Worm (Caenorhabditis elegans) whole organism, young adult: ENCODE measurements around the gene ztf-1.

Source experiments
- B0019.2 ChIP-seq: fragments of 200-800 bp; sonication (Bioruptor generic); conservative IDR thresholded peaks from 2 replicates; pipeline ENCODE4 v1.3.6; 2022; ENCODE audit warnings: missing genetic modification reagents, missing genetic modification characterization, missing compliant biosample characterization
- C06A6.2 ChIP-seq: fragments of 200-800 bp; sonication (Bioruptor generic); conservative IDR thresholded peaks from 2 replicates; pipeline ENCODE4 v1.3.6; 2022; ENCODE audit warnings: missing genetic modification characterization, missing compliant biosample characterization
- D2030.7 ChIP-seq: fragments of 200-800 bp; sonication (Bioruptor generic); IDR thresholded peaks from 2 replicates; pipeline ENCODE4 v1.3.6; 2022; ENCODE audit warnings: missing genetic modification reagents, missing genetic modification characterization, missing compliant biosample characterization
- F33H1.4 ChIP-seq: fragments of 200-800 bp; sonication (Bioruptor generic); IDR thresholded peaks from 2 replicates; pipeline ENCODE4 v1.3.6; 2022; ENCODE audit warnings: missing genetic modification reagents, missing genetic modification characterization, missing compliant biosample characterization
- F49E8.2 ChIP-seq: sonication (generic microtip); optimal IDR thresholded peaks from 3 replicates; lab custom pipeline; 2017; ENCODE audit warnings: missing genetic modification characterization, mild to moderate bottlenecking, missing compliant biosample characterization, antibody characterized with exemption, moderate library complexity; ENCODE audit not compliant: insufficient read depth
- F52B5.7 ChIP-seq: sonication (generic microtip); optimal IDR thresholded peaks from 2 replicates; lab custom pipeline; 2016; ENCODE audit warnings: mild to moderate bottlenecking, missing genetic modification characterization, missing compliant biosample characterization
- F55B11.4 ChIP-seq: sonication (generic microtip); optimal IDR thresholded peaks from 2 replicates; lab custom pipeline; 2016; ENCODE audit warnings: missing compliant biosample characterization, missing genetic modification characterization, borderline replicate concordance; ENCODE audit not compliant: insufficient read depth
- Y53G8AR.9 ChIP-seq: fragments of 200-800 bp; sonication (Bioruptor generic); conservative IDR thresholded peaks from 2 replicates; pipeline ENCODE4 v1.3.6; 2022; ENCODE audit warnings: missing genetic modification reagents, missing genetic modification characterization, missing compliant biosample characterization
- Y95B8A.8 ChIP-seq: fragments of 200-800 bp; sonication (Bioruptor generic); IDR thresholded peaks from 2 replicates; pipeline ENCODE4 v1.3.6; 2022; ENCODE audit warnings: missing genetic modification reagents, missing genetic modification characterization, missing compliant biosample characterization
- attf-3 ChIP-seq: fragments of 200-800 bp; sonication (Bioruptor generic); conservative IDR thresholded peaks from 2 replicates; pipeline ENCODE4 v1.3.6; 2022; ENCODE audit warnings: missing genetic modification reagents, missing genetic modification characterization, missing compliant biosample characterization
- bed-1 ChIP-seq: fragments of 200-800 bp; sonication (Bioruptor generic); IDR thresholded peaks from 2 replicates; pipeline ENCODE4 v1.3.6; 2022; ENCODE audit warnings: missing genetic modification reagents, missing genetic modification characterization, missing compliant biosample characterization
- ceh-27 ChIP-seq: fragments of 200-800 bp; sonication (Bioruptor generic); optimal IDR thresholded peaks from 2 replicates; lab custom pipeline; 2018; ENCODE audit warnings: mild to moderate bottlenecking, missing genetic modification characterization, moderate library complexity, missing compliant biosample characterization
- ceh-79 ChIP-seq: sonication (generic microtip); optimal IDR thresholded peaks from 2 replicates; lab custom pipeline; 2017; ENCODE audit warnings: mild to moderate bottlenecking, missing genetic modification characterization, missing compliant biosample characterization
- ceh-91 ChIP-seq: fragments of 200-800 bp; sonication (Bioruptor generic); IDR thresholded peaks from 2 replicates; pipeline ENCODE4 v1.3.6; 2022; ENCODE audit warnings: missing genetic modification reagents, missing genetic modification characterization, missing compliant biosample characterization
- chd-7 ChIP-seq: sonication (generic microtip); optimal IDR thresholded peaks from 2 replicates; lab custom pipeline; 2016; ENCODE audit warnings: mild to moderate bottlenecking, missing genetic modification characterization, moderate library complexity, missing compliant biosample characterization
- hlh-26 ChIP-seq: fragments of 200-800 bp; sonication (Bioruptor generic); conservative IDR thresholded peaks from 2 replicates; pipeline ENCODE4 v1.3.6; 2022; ENCODE audit warnings: missing genetic modification reagents, missing genetic modification characterization, missing compliant biosample characterization
- hmg-1.2 ChIP-seq: fragments of 200-800 bp; sonication (Bioruptor generic); IDR thresholded peaks from 2 replicates; pipeline ENCODE4 v1.3.6; 2022; ENCODE audit warnings: missing genetic modification reagents, missing genetic modification characterization, missing compliant biosample characterization
- let-526 ChIP-seq: fragments of 200-800 bp; sonication (Bioruptor generic); IDR thresholded peaks from 2 replicates; pipeline ENCODE4 v1.3.6; 2022; ENCODE audit warnings: missing genetic modification reagents, missing genetic modification characterization, missing compliant biosample characterization
- lin-54 ChIP-seq: fragments of 200-800 bp; sonication (Bioruptor generic); optimal IDR thresholded peaks from 2 replicates; lab custom pipeline; 2018; ENCODE audit warnings: mild to moderate bottlenecking, missing genetic modification characterization, missing compliant biosample characterization
- lsl-1 ChIP-seq: fragments of 200-800 bp; sonication (Bioruptor generic); optimal IDR thresholded peaks from 2 replicates; lab custom pipeline; 2018; ENCODE audit warnings: mild to moderate bottlenecking, missing genetic modification characterization, moderate library complexity, missing compliant biosample characterization
- madf-6 ChIP-seq: fragments of 200-800 bp; sonication (Bioruptor generic); IDR thresholded peaks from 2 replicates; pipeline ENCODE4 v1.3.6; 2022; ENCODE audit warnings: missing genetic modification reagents, missing genetic modification characterization, missing compliant biosample characterization
- madf-8 ChIP-seq: fragments of 200-800 bp; sonication (Bioruptor generic); conservative IDR thresholded peaks from 2 replicates; pipeline ENCODE4 v1.3.6; 2022; ENCODE audit warnings: missing genetic modification reagents, missing genetic modification characterization, missing compliant biosample characterization
- nhr-179 ChIP-seq: sonication (generic microtip); optimal IDR thresholded peaks from 2 replicates; lab custom pipeline; 2016; ENCODE audit warnings: mild to moderate bottlenecking, missing genetic modification characterization, missing compliant biosample characterization
- nhr-80 ChIP-seq: sonication (generic microtip); optimal IDR thresholded peaks from 2 replicates; lab custom pipeline; 2016; ENCODE audit warnings: missing genetic modification characterization, missing compliant biosample characterization
- rcor-1 ChIP-seq: fragments of 200-800 bp; sonication (Bioruptor generic); IDR thresholded peaks from 2 replicates; pipeline ENCODE4 v1.3.6; 2022; ENCODE audit warnings: missing genetic modification reagents, missing genetic modification characterization, missing compliant biosample characterization
- snpc-1.3 ChIP-seq: sonication (generic microtip); optimal IDR thresholded peaks from 2 replicates; lab custom pipeline; 2017; ENCODE audit warnings: missing genetic modification characterization, mild to moderate bottlenecking, missing compliant biosample characterization, antibody characterized with exemption, moderate library complexity, missing genotype, missing genetic modification reagents; ENCODE audit not compliant: insufficient read depth
- snpc-3.4 ChIP-seq: sonication (generic microtip); optimal IDR thresholded peaks from 2 replicates; lab custom pipeline; 2017; ENCODE audit warnings: missing genetic modification characterization, mild to moderate bottlenecking, missing compliant biosample characterization, antibody characterized with exemption, moderate library complexity, missing genotype, missing genetic modification reagents
- tbp1 ChIP-seq: fragments of 200-800 bp; sonication (Bioruptor generic); optimal IDR thresholded peaks from 2 replicates; lab custom pipeline; 2018; ENCODE audit warnings: mild to moderate bottlenecking, missing genetic modification characterization, missing compliant biosample characterization
- unc-130 ChIP-seq: sonication (generic microtip); optimal IDR thresholded peaks from 2 replicates; lab custom pipeline; 2016; ENCODE audit warnings: missing genetic modification reagents, missing genetic modification characterization, missing compliant biosample characterization
- xnd-1 ChIP-seq: sonication (generic microtip); optimal IDR thresholded peaks from 2 replicates; lab custom pipeline; 2016; ENCODE audit warnings: missing genotype, missing genetic modification reagents, missing genetic modification characterization, missing compliant biosample characterization
- ztf-26 ChIP-seq: sonication (generic microtip); optimal IDR thresholded peaks from 2 replicates; lab custom pipeline; 2017; ENCODE audit warnings: missing genetic modification characterization, missing compliant biosample characterization
- ztf-3 ChIP-seq: fragments of 200-800 bp; sonication (Bioruptor generic); optimal IDR thresholded peaks from 2 replicates; lab custom pipeline; 2018; ENCODE audit warnings: mild to moderate bottlenecking, missing genetic modification characterization, missing compliant biosample characterization

Gene ztf-1

DNA sequence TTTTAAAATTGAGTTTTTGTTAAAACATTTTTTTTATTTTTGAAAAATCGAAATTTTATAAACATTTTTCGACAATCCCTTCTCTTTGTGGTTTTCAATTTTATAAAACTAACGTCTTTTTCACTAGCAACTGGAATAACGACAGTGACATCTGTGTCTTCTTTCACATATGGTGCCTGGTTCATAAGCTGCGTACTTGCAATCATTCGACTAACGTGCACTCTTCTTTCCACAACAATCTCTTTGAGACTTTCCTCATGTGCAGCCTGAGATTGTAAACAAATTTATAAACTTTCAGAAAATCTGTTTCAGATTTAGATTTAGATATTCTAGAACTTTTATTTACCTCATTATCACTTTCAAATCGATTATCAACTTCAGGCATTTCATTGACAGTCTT lies 27.1 kb downstream of the ztf-1 start:
- TF ChIP-seq ceh-27 (GFP tag; lab: Kevin White, UChicago) (no peak), snpc-3.4 (tag; lab: Kevin White, UChicago) (no peak), let-526 (GFP tag; lab: Robert Waterston, UW) (no peak), Y53G8AR.9 (no peak)

- TF ChIP-seq D2030.7 (GFP tag; lab: Robert Waterston, UW) (peak; percentile 23; the same call in 1 of the 2 replicates), tbp1 (GFP tag; lab: Kevin White, UChicago) (peak; percentile 17), madf-8 (GFP tag; lab: Robert Waterston, UW) (0 out of 2 replicates have a peak, but pooled peaks have one; percentile 31), madf-6 (GFP tag; lab: Robert Waterston, UW) (peak; percentile 80), ceh-91 (GFP tag; lab: Robert Waterston, UW) (peak; percentile 36; the same call in 1 of the 2 replicates), ceh-79 (tag; lab: Kevin White, UChicago) (no peak), xnd-1 (peak; percentile 70), unc-130 (GFP tag; lab: Kevin White, UChicago) (no peak), lin-54 (GFP tag; lab: Kevin White, UChicago) (peak; percentile 51), lsl-1 (peak; percentile 89), F49E8.2 (tag; lab: Kevin White, UChicago) (peak; percentile 3), F33H1.4 (GFP tag; lab: Robert Waterston, UW) (peak; percentile 84), B0019.2 (GFP tag; lab: Robert Waterston, UW) (no peak), ztf-26 (tag; lab: Kevin White, UChicago) (no peak), snpc-1.3 (tag; lab: Kevin White, UChicago) (peak; percentile 51), F55B11.4 (tag; lab: Kevin White, UChicago) (no peak)
These were observed 29.0 kb downstream of the ztf-1 start for ce11 chrIII:8763111-8763510.

DNA sequence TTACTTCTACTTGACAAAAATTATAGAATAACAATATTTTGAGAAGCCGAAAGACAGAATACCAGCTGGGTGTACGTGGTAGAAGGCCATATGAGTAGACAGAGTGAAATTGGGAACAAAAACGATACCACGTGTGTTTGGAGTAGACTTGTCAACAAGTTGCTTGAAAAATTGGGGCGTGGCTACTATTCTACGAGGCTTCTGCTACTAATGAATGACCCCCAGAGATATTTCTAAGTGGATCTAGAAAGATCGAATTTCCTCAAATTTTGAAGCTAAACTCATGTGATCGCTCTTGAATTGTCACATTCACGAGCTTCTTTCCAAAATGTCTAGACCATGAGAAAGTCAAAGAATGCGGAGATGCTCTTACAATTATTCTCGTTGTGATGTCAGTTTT lies 30.1 kb downstream of the ztf-1 start:
- TF ChIP-seq nhr-80: peak; percentile 16
- 0 out of 2 replicates have a peak, but pooled peaks have one; percentile 15 for TF ChIP-seq Y53G8AR.9
- no peak for TF ChIP-seq ztf-3

- TF ChIP-seq F52B5.7 (tag; lab: Kevin White, UChicago) (no peak), chd-7 (tag; lab: Kevin White, UChicago) (no peak), rcor-1 (GFP tag; lab: Robert Waterston, UW) (no peak), hlh-26 (GFP tag; lab: Robert Waterston, UW) (no peak), hmg-1.2 (GFP tag; lab: Robert Waterston, UW) (no peak), C06A6.2 (GFP tag; lab: Robert Waterston, UW) (no peak), Y95B8A.8 (GFP tag; lab: Robert Waterston, UW) (no peak), nhr-179 (tag; lab: Kevin White, UChicago) (no peak)
- TF ChIP-seq, all 124 proteins: peak for 0
These were observed 31.0 kb downstream of the ztf-1 start, which contains the start of gene aak-1 for ce11 chrIII:8761040-8761654. Gene aak-1, minus strand, starts transcription at chrIII:8761090.

DNA sequence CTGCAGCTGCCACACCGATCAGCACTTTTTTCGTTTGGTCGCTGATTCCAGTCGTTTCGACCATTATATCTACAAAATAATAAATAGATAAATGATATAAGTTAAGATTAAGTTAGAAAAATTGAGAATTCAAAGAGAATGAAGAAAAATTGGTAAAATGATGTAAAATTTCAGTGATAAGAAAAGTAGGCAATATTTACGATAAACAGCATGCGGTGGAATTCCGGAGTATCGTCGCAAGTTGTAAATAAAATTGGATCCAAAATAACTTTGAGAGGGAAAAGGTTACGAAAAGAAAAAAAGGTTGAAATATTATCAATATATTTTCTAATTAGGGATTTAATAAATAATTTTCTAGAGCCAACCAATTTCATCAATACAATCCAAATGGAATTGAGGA lies 37.5 kb downstream of the ztf-1 start, which contains the start of gene tomm-70:
Gene tomm-70, minus strand, starts transcription at position 69 of the 400 bp plus-strand sequence.
- TF ChIP-seq bed-1 (GFP tag; lab: Robert Waterston, UW) (no peak), attf-3 (GFP tag; lab: Robert Waterston, UW) (peak; percentile 81)
- TF ChIP-seq, all 124 proteins: peak for 1
